Worm (Caenorhabditis elegans) whole organism, late embryonic: ENCODE measurements around the gene lec-5.
"Not testable (repeated sequence)": the region's sequence is repeated elsewhere in the genome, so short reads cannot be mapped to it uniquely, and the experiment has no call there.

Experiments
- Y22D7AL.16 ChIP-seq: sonication (generic microtip); optimal IDR thresholded peaks from 2 replicates; lab custom pipeline; 2016; ENCODE audit warnings: missing genetic modification characterization, missing compliant biosample characterization
- ceh-22 ChIP-seq: sonication (generic microtip); optimal IDR thresholded peaks from 2 replicates; lab custom pipeline; 2017; ENCODE audit warnings: missing biosample characterization, missing genetic modification characterization
- ceh-9 ChIP-seq: sonication (generic microtip); optimal IDR thresholded peaks from 2 replicates; lab custom pipeline; 2016; ENCODE audit warnings: mild to moderate bottlenecking, missing genetic modification characterization, inconsistent platforms, missing compliant biosample characterization
- dve-1 ChIP-seq: sonication (generic microtip); optimal IDR thresholded peaks from 2 replicates; lab custom pipeline; 2017; ENCODE audit warnings: antibody characterized with exemption, mild to moderate bottlenecking, missing genetic modification characterization, missing compliant biosample characterization
- nfya-1 ChIP-seq: sonication (generic microtip); optimal IDR thresholded peaks from 2 replicates; lab custom pipeline; 2017; ENCODE audit warnings: missing genetic modification characterization, mild to moderate bottlenecking, missing compliant biosample characterization, antibody characterized with exemption, moderate library complexity
- pha-4 ChIP-seq: fragments of 150-350 bp; optimal IDR thresholded peaks from 2 replicates; lab custom pipeline; 2018; ENCODE audit warnings: missing biosample characterization, missing genetic modification reagents, missing genetic modification characterization
- tbx-2 ChIP-seq: sonication (generic microtip); optimal IDR thresholded peaks from 2 replicates; lab custom pipeline; 2016; ENCODE audit warnings: missing genetic modification characterization, missing compliant biosample characterization
- unc-3 ChIP-seq, 2 experiments: fragments of 200-800 bp in 1 of 2; sonication (Bioruptor generic) in 1 of 2; sonication (generic microtip) in 1 of 2; conservative IDR thresholded peaks in 1 of 2; optimal IDR thresholded peaks in 1 of 2; 2 replicates each; pipeline versions ENCODE4 v1.3.6 to Lab custom; 2016 to 2022; ENCODE audit warnings: missing compliant biosample characterization in 2 of 2, missing genetic modification characterization in 2 of 2, missing genetic modification reagents in 1 of 2

ce11 chrII:5815382-5815781 lies 25.5 kb downstream of the lec-5 start, which contains the start of gene wago-5:
- TF ChIP-seq unc-3 (GFP tag; conservative IDR thresholded peaks at IDR 0.05; lab: Robert Waterston, UW); unc-3 (tag; optimal IDR thresholded peaks at IDR 0.05; lab: Kevin White, UChicago); ceh-9 (tag; lab: Kevin White, UChicago); Y22D7AL.16 (tag; lab: Kevin White, UChicago); nfya-1 (tag; lab: Kevin White, UChicago); dve-1 (tag; lab: Kevin White, UChicago); ceh-22 (tag; lab: Kevin White, UChicago); pha-4 (tag; lab: Kevin White, UChicago); tbx-2 (tag; lab: Kevin White, UChicago): not testable (repeated sequence)
